Fruit fly (Drosophila melanogaster): ENCODE measurements around the gene CG46426.

Gene CG46426

dm6 chr2L:11829277-11829676 lies 13.4 kb upstream of the CG46426 start, which contains the start of gene esc (continued):
- TF ChIP-seq CG16863 (GFP tag; optimal IDR thresholded peaks at IDR 0.05) (no peak), GATAe (GFP tag; conservative IDR thresholded peaks at IDR 0.05) (no peak), CG11504 (tag; optimal IDR thresholded peaks at IDR 0.05) (no peak), CG8765 (GFP tag; IDR thresholded peaks at IDR 0.05) (no peak), ind (GFP tag; optimal IDR thresholded peaks at IDR 0.05) (no peak), CG2202 (tag; optimal IDR thresholded peaks at IDR 0.05) (no peak), dm (GFP tag; optimal IDR thresholded peaks at IDR 0.05) (peak; percentile 26), chif (GFP tag; optimal IDR thresholded peaks at IDR 0.05) (no peak), Chrac-16 (GFP tag; optimal IDR thresholded peaks at IDR 0.05) (no peak), Dbx (GFP tag; IDR thresholded peaks at IDR 0.05) (no peak; the same call in 2 of the 3 replicates), dati (GFP tag; IDR thresholded peaks at IDR 0.05) (no peak), Atf-2 (GFP tag; optimal IDR thresholded peaks at IDR 0.05) (no peak), CG17359 (tag; optimal IDR thresholded peaks at IDR 0.05) (no peak), CG2889 (GFP tag; IDR thresholded peaks at IDR 0.05) (no peak), ci (GFP tag; IDR thresholded peaks at IDR 0.05) (no peak), bsh (GFP tag; optimal IDR thresholded peaks at IDR 0.05) (no peak), vfl (GFP tag; optimal IDR thresholded peaks at IDR 0.05) (no peak), bowl (GFP tag; IDR thresholded peaks at IDR 0.05) (no peak), CG8089 (GFP tag; optimal IDR thresholded peaks at IDR 0.05) (no peak), CG17328 (GFP tag; IDR thresholded peaks at IDR 0.05) (no peak), maf-S (GFP tag; optimal IDR thresholded peaks at IDR 0.05) (peak; percentile 25), lov (optimal IDR thresholded peaks at IDR 0.05) (no peak), lov (GFP tag; IDR thresholded peaks at IDR 0.05) (no peak), NFAT (GFP tag; IDR thresholded peaks at IDR 0.05) (peak; percentile 4; the same call in 1 of the 2 replicates), CG17186 (GFP tag; optimal IDR thresholded peaks at IDR 0.05) (peak; percentile 79), chm (GFP tag; IDR thresholded peaks at IDR 0.05) (no peak), lilli (GFP tag; optimal IDR thresholded peaks at IDR 0.05) (peak; percentile 39), ERR (GFP tag; optimal IDR thresholded peaks at IDR 0.05) (no peak), Kr (GFP tag; optimal IDR thresholded peaks at IDR 0.05) (no peak), CG9609 (GFP tag; optimal IDR thresholded peaks at IDR 0.05) (peak; percentile 49), lbe (GFP tag; optimal IDR thresholded peaks at IDR 0.05) (no peak), stwl (tag; optimal IDR thresholded peaks at IDR 0.05) (peak; percentile 98), CG18262 (tag; optimal IDR thresholded peaks at IDR 0.05) (no peak), z (GFP tag; IDR thresholded peaks at IDR 0.05) (no peak), scrt (GFP tag; optimal IDR thresholded peaks at IDR 0.05) (no peak), CG7928 (GFP tag; optimal IDR thresholded peaks at IDR 0.05) (no peak), HmgZ (tag; optimal IDR thresholded peaks at IDR 0.05) (peak; percentile 77), NC2β (GFP tag; optimal IDR thresholded peaks at IDR 0.05) (peak; percentile 47), Poxn (GFP tag; IDR thresholded peaks at IDR 0.05) (no peak), emc (GFP tag; optimal IDR thresholded peaks at IDR 0.05) (peak; percentile 3), CrebB (tag; optimal IDR thresholded peaks at IDR 0.05) (no peak), CG4617 (GFP tag; optimal IDR thresholded peaks at IDR 0.05; ENCODE audit: borderline replicate concordance) (peak; percentile 56), CG7987 (GFP tag; optimal IDR thresholded peaks at IDR 0.05) (no peak), wdn (GFP tag; IDR thresholded peaks at IDR 0.05) (no peak), CG12744 (GFP tag; optimal IDR thresholded peaks at IDR 0.05) (peak; percentile 15), tll (GFP tag; optimal IDR thresholded peaks at IDR 0.05) (no peak), CG4328 (GFP tag; optimal IDR thresholded peaks at IDR 0.05) (no peak), Dip2 (GFP tag; IDR thresholded peaks at IDR 0.05) (no peak), Mes4 (GFP tag; optimal IDR thresholded peaks at IDR 0.05) (no peak), CG43689 (GFP tag; IDR thresholded peaks at IDR 0.05) (no peak), rib (GFP tag; IDR thresholded peaks at IDR 0.05) (no peak), amos (GFP tag; IDR thresholded peaks at IDR 0.05; ENCODE audit: partially characterized antibody) (peak; percentile 50), ato (GFP tag; IDR thresholded peaks at IDR 0.05; ENCODE audit: partially characterized antibody) (no peak)
